Fruit fly (Drosophila melanogaster) S2 (cell line): ENCODE data around the gene CG14435.

Source experiments
- CG8478 ChIP-seq: fragments of >200 bp; optimal IDR thresholded peaks from 2 replicates; lab custom pipeline; 2018
- CTCF ChIP-seq, 2 experiments: fragments of >200 bp; optimal IDR thresholded peaks; 2 replicates each; lab custom pipeline; 2018

dm6 chrX:6822904-6823303 lies 20.8 kb downstream of the CG14435 start, which contains the start of gene Atx-1:
- no peak for TF ChIP-seq CTCF (optimal IDR thresholded peaks at IDR 0.05; lab: Kevin White, UChicago)
- TF ChIP-seq CG8478 = no peak
